Worm (Caenorhabditis elegans) whole organism, L4 larva: Measurements from ENCODE around the gene T14B4.20.

ENCODE experiments used
- ceh-32 ChIP-seq: sonication (generic microtip); optimal IDR thresholded peaks from 2 replicates; lab custom pipeline; 2016; ENCODE audit warnings: mild to moderate bottlenecking, missing genetic modification characterization, missing compliant biosample characterization; ENCODE audit not compliant: poor library complexity
- ces-1 ChIP-seq: fragments of 150-350 bp; sonication (generic microtip); optimal IDR thresholded peaks from 4 replicates; lab custom pipeline; 2014; ENCODE audit warnings: missing biosample characterization, missing genetic modification reagents, missing genetic modification characterization
- dve-1 ChIP-seq: sonication (generic microtip); optimal IDR thresholded peaks from 2 replicates; lab custom pipeline; 2017; ENCODE audit warnings: antibody characterized with exemption, mild to moderate bottlenecking, missing genetic modification characterization, missing compliant biosample characterization; ENCODE audit not compliant: insufficient read depth
- egl-27 ChIP-seq: sonication (generic microtip); optimal IDR thresholded peaks from 3 replicates; lab custom pipeline; 2017; ENCODE audit warnings: missing biosample characterization, missing genetic modification reagents, missing genetic modification characterization
- jun-1 ChIP-seq: fragments of 150-350 bp; optimal IDR thresholded peaks from 2 replicates; lab custom pipeline; 2014; ENCODE audit warnings: missing biosample characterization, missing genetic modification reagents, missing genetic modification characterization
- lin-15B ChIP-seq: fragments of 150-350 bp; sonication (generic microtip); optimal IDR thresholded peaks from 3 replicates; lab custom pipeline; 2014; ENCODE audit warnings: missing biosample characterization, missing genetic modification characterization
- lsy-2 ChIP-seq, 2 experiments: fragments of 150-350 bp in 1 of 2; sonication (generic microtip) in 1 of 2; optimal IDR thresholded peaks; 2 replicates each; lab custom pipeline; 2014 to 2017; ENCODE audit warnings: missing biosample characterization in 2 of 2, missing genetic modification characterization in 2 of 2
- mes-2 ChIP-seq: sonication (generic microtip); optimal IDR thresholded peaks from 2 replicates; lab custom pipeline; 2016; ENCODE audit warnings: missing genotype, mild to moderate bottlenecking, missing genetic modification characterization, missing compliant biosample characterization; ENCODE audit not compliant: poor library complexity, severe bottlenecking
- nhr-10 ChIP-seq: fragments of 150-350 bp; optimal IDR thresholded peaks from 2 replicates; lab custom pipeline; 2014; ENCODE audit warnings: missing biosample characterization, missing genetic modification characterization
- nhr-237 ChIP-seq: sonication (generic microtip); optimal IDR thresholded peaks from 2 replicates; lab custom pipeline; 2017; ENCODE audit warnings: missing biosample characterization, missing genetic modification characterization
- pha-4 ChIP-seq, 2 experiments: fragments of 150-350 bp in 1 of 2; fragments of 200-800 bp in 1 of 2; sonication (Bioruptor generic) in 1 of 2; IDR thresholded peaks in 1 of 2; optimal IDR thresholded peaks in 1 of 2; 2 replicates each; pipeline versions ENCODE4 v1.3.6 to Lab custom; 2014 to 2022; ENCODE audit warnings: missing genetic modification characterization in 2 of 2, missing genetic modification reagents in 2 of 2, missing biosample characterization in 1 of 2, missing compliant biosample characterization in 1 of 2
- pqm-1 ChIP-seq: sonication (generic microtip); optimal IDR thresholded peaks from 2 replicates; lab custom pipeline; 2017; ENCODE audit warnings: missing biosample characterization, missing genetic modification characterization
- snpc-1.2 ChIP-seq: fragments of 200-800 bp; sonication (Bioruptor generic); IDR thresholded peaks from 2 replicates; pipeline ENCODE4 v1.3.6; 2022; ENCODE audit warnings: missing genetic modification reagents, missing genetic modification characterization, missing compliant biosample characterization
- unc-39 ChIP-seq: sonication (generic microtip); optimal IDR thresholded peaks from 2 replicates; lab custom pipeline; 2017; ENCODE audit warnings: missing biosample characterization, missing genetic modification characterization

DNA sequence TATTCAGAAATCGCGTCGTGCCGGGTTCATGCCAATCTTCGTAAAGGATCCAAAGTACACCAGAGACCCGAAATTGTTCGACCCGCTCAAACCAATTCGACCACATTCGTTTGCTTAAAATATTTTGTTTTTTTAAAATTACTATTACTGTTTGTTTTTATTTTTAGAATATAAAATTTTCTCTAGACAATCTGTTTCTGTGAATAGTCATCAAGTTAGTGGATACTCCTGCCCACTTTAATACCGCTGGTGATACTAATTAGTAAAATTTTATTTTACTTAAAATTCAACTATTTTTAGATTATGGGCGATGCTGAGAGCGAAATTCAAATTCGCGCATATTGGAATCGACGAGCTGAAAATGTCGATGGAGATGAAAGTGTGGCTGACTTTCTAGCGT lies 19.9 kb downstream of the T14B4.20 start, which contains the start of gene T14B4.1:
- no peak for TF ChIP-seq jun-1
- no peak for TF ChIP-seq pqm-1
- no peak for TF ChIP-seq dve-1 (tag; lab: Kevin White, UChicago)
- no peak for TF ChIP-seq mes-2 (tag; lab: Kevin White, UChicago)
- no peak for TF ChIP-seq ces-1 (GFP tag; lab: Kevin White, UChicago)
- TF ChIP-seq ceh-32 (tag; lab: Kevin White, UChicago): no peak
- no peak for TF ChIP-seq lsy-2 (tag; optimal IDR thresholded peaks at IDR 0.05; lab: Kevin White, UChicago)
- no peak for TF ChIP-seq nhr-10 (tag; lab: Kevin White, UChicago)
- no peak for TF ChIP-seq egl-27
- no peak for TF ChIP-seq nhr-237 (tag; lab: Kevin White, UChicago)
- no peak for TF ChIP-seq lin-15B (tag; lab: Kevin White, UChicago)
- TF ChIP-seq pha-4 (GFP tag; IDR thresholded peaks at IDR 0.05; lab: Robert Waterston, UW): no peak
- TF ChIP-seq pha-4 (tag; optimal IDR thresholded peaks at IDR 0.05; lab: Kevin White, UChicago): no peak
- no peak for TF ChIP-seq snpc-1.2
- no peak for TF ChIP-seq unc-39 (tag; lab: Kevin White, UChicago)
